Worm (Caenorhabditis elegans) whole organism, L3 larva: ENCODE measurements around the gene C45B11.8.

Experiments
- jun-1 ChIP-seq: fragments of 150-350 bp; optimal IDR thresholded peaks from 2 replicates; lab custom pipeline; 2014; ENCODE audit warnings: missing biosample characterization, missing genetic modification reagents, missing genetic modification characterization
- mdl-1 ChIP-seq: fragments of 150-350 bp; optimal IDR thresholded peaks from 2 replicates; lab custom pipeline; 2014; ENCODE audit warnings: missing biosample characterization, missing genetic modification characterization
- nhr-28 ChIP-seq: fragments of 150-350 bp; optimal IDR thresholded peaks from 2 replicates; lab custom pipeline; 2014; ENCODE audit warnings: missing biosample characterization, missing genetic modification characterization

ce11 chrV:11039379-11039954 is 1.1 kb upstream of the C45B11.8 start, which contains the start of gene pak-2:
- TF ChIP-seq mdl-1 (tag; lab: Kevin White, UChicago): no peak
- TF ChIP-seq jun-1: peak; percentile 8
- TF ChIP-seq nhr-28 (tag; lab: Kevin White, UChicago): no peak
